Worm (Caenorhabditis elegans) whole organism, young adult: Measurements from ENCODE around the gene F58A6.5.
A peak's percentile ranks its signal among the peaks of the same experiment; 100 is the strongest.
"Not testable (repeated sequence)": the region's sequence is repeated elsewhere in the genome, so short reads cannot be mapped to it uniquely, and the experiment has no call there.

Experiments
- B0336.3 ChIP-seq: fragments of 200-800 bp; sonication (Bioruptor generic); IDR thresholded peaks from 2 replicates; pipeline ENCODE4 v1.3.6; 2022; ENCODE audit warnings: missing genetic modification characterization, missing compliant biosample characterization
- C06A6.2 ChIP-seq: fragments of 200-800 bp; sonication (Bioruptor generic); conservative IDR thresholded peaks from 2 replicates; pipeline ENCODE4 v1.3.6; 2022; ENCODE audit warnings: missing genetic modification characterization, missing compliant biosample characterization
- C17E4.6 ChIP-seq: fragments of 200-800 bp; sonication (Bioruptor generic); IDR thresholded peaks from 2 replicates; pipeline ENCODE4 v1.3.6; 2022; ENCODE audit warnings: missing genetic modification reagents, missing genetic modification characterization, missing compliant biosample characterization
- F22D6.2 ChIP-seq: sonication (generic microtip); optimal IDR thresholded peaks from 2 replicates; lab custom pipeline; 2016; ENCODE audit warnings: mild to moderate bottlenecking, missing genetic modification characterization, missing compliant biosample characterization
- F57C9.4 ChIP-seq: sonication (generic microtip); optimal IDR thresholded peaks from 2 replicates; lab custom pipeline; 2017; ENCODE audit warnings: mild to moderate bottlenecking, missing genetic modification characterization, missing compliant biosample characterization
- T07F8.4 ChIP-seq: sonication (generic microtip); optimal IDR thresholded peaks from 2 replicates; lab custom pipeline; 2016; ENCODE audit warnings: mild to moderate bottlenecking, missing genetic modification characterization, moderate library complexity, missing compliant biosample characterization
- T26A5.8 ChIP-seq: sonication (generic microtip); optimal IDR thresholded peaks from 2 replicates; lab custom pipeline; 2016; ENCODE audit warnings: missing genetic modification characterization, missing compliant biosample characterization
- Y53G8AR.9 ChIP-seq: fragments of 200-800 bp; sonication (Bioruptor generic); conservative IDR thresholded peaks from 2 replicates; pipeline ENCODE4 v1.3.6; 2022; ENCODE audit warnings: missing genetic modification reagents, missing genetic modification characterization, missing compliant biosample characterization
- Y67H2A.10 ChIP-seq: fragments of 200-800 bp; sonication (Bioruptor generic); conservative IDR thresholded peaks from 2 replicates; pipeline ENCODE4 v1.3.6; 2022; ENCODE audit warnings: missing genetic modification reagents, missing genetic modification characterization, missing compliant biosample characterization
- Y79H2A.3 ChIP-seq: fragments of 200-800 bp; sonication (Bioruptor generic); conservative IDR thresholded peaks from 2 replicates; pipeline ENCODE4 v1.3.6; 2022; ENCODE audit warnings: missing genetic modification reagents, missing genetic modification characterization, missing compliant biosample characterization
- Y95B8A.8 ChIP-seq: fragments of 200-800 bp; sonication (Bioruptor generic); IDR thresholded peaks from 2 replicates; pipeline ENCODE4 v1.3.6; 2022; ENCODE audit warnings: missing genetic modification reagents, missing genetic modification characterization, missing compliant biosample characterization
- aptf-2 ChIP-seq: fragments of 200-800 bp; sonication (Bioruptor generic); conservative IDR thresholded peaks from 2 replicates; pipeline ENCODE4 v1.3.6; 2022; ENCODE audit warnings: missing genetic modification reagents, missing genetic modification characterization, missing compliant biosample characterization
- attf-3 ChIP-seq: fragments of 200-800 bp; sonication (Bioruptor generic); conservative IDR thresholded peaks from 2 replicates; pipeline ENCODE4 v1.3.6; 2022; ENCODE audit warnings: missing genetic modification reagents, missing genetic modification characterization, missing compliant biosample characterization
- ccch-3 ChIP-seq: fragments of 200-800 bp; sonication (Bioruptor generic); optimal IDR thresholded peaks from 2 replicates; lab custom pipeline; 2018; ENCODE audit warnings: mild to moderate bottlenecking, missing genetic modification characterization, missing compliant biosample characterization
- cebp-2 ChIP-seq: fragments of 200-800 bp; sonication (Bioruptor generic); IDR thresholded peaks from 2 replicates; pipeline ENCODE4 v1.3.6; 2022; ENCODE audit warnings: missing genetic modification characterization, missing compliant biosample characterization
- ceh-79 ChIP-seq: sonication (generic microtip); optimal IDR thresholded peaks from 2 replicates; lab custom pipeline; 2017; ENCODE audit warnings: mild to moderate bottlenecking, missing genetic modification characterization, missing compliant biosample characterization
- egl-18 ChIP-seq: fragments of 200-800 bp; sonication (Bioruptor generic); IDR thresholded peaks from 2 replicates; pipeline ENCODE4 v1.3.6; 2022; ENCODE audit warnings: missing genetic modification reagents, missing genetic modification characterization, missing compliant biosample characterization
- hmg-1.2 ChIP-seq: fragments of 200-800 bp; sonication (Bioruptor generic); IDR thresholded peaks from 2 replicates; pipeline ENCODE4 v1.3.6; 2022; ENCODE audit warnings: missing genetic modification reagents, missing genetic modification characterization, missing compliant biosample characterization
- hsf-1 ChIP-seq: fragments of 200-800 bp; sonication (Bioruptor generic); IDR thresholded peaks from 2 replicates; pipeline ENCODE4 v1.3.6; 2022; ENCODE audit warnings: missing genetic modification reagents, missing genetic modification characterization, missing compliant biosample characterization
- let-607 ChIP-seq, 2 experiments: fragments of 200-800 bp in 1 of 2; sonication (Bioruptor generic) in 1 of 2; sonication (generic microtip) in 1 of 2; optimal IDR thresholded peaks; 2 replicates each; lab custom pipeline; 2016 to 2018; ENCODE audit warnings: mild to moderate bottlenecking in 2 of 2, missing compliant biosample characterization in 2 of 2, missing genetic modification characterization in 2 of 2, moderate library complexity in 2 of 2, missing genotype in 1 of 2
- lin-40 ChIP-seq: sonication (generic microtip); optimal IDR thresholded peaks from 2 replicates; lab custom pipeline; 2016; ENCODE audit warnings: missing genetic modification characterization, mild to moderate bottlenecking, missing compliant biosample characterization, missing genotype, missing genetic modification reagents
- lir-1 ChIP-seq: fragments of 200-800 bp; sonication (Bioruptor generic); conservative IDR thresholded peaks from 2 replicates; pipeline ENCODE4 v1.3.6; 2022; ENCODE audit warnings: missing genetic modification reagents, missing genetic modification characterization, missing compliant biosample characterization
- lsl-1 ChIP-seq: fragments of 200-800 bp; sonication (Bioruptor generic); optimal IDR thresholded peaks from 2 replicates; lab custom pipeline; 2018; ENCODE audit warnings: mild to moderate bottlenecking, missing genetic modification characterization, moderate library complexity, missing compliant biosample characterization
- madf-10 ChIP-seq: sonication (generic microtip); optimal IDR thresholded peaks from 2 replicates; lab custom pipeline; 2016; ENCODE audit warnings: mild to moderate bottlenecking, missing genetic modification characterization, missing compliant biosample characterization
- madf-6 ChIP-seq: fragments of 200-800 bp; sonication (Bioruptor generic); IDR thresholded peaks from 2 replicates; pipeline ENCODE4 v1.3.6; 2022; ENCODE audit warnings: missing genetic modification reagents, missing genetic modification characterization, missing compliant biosample characterization
- mcd-1 ChIP-seq: fragments of 200-800 bp; sonication (Bioruptor generic); IDR thresholded peaks from 2 replicates; pipeline ENCODE4 v1.3.6; 2022; ENCODE audit warnings: missing genetic modification reagents, missing genetic modification characterization, missing compliant biosample characterization
- mxl-1 ChIP-seq: sonication (generic microtip); optimal IDR thresholded peaks from 2 replicates; lab custom pipeline; 2016; ENCODE audit warnings: missing genetic modification characterization, missing compliant biosample characterization
- nfya-1 ChIP-seq: sonication (generic microtip); optimal IDR thresholded peaks from 2 replicates; lab custom pipeline; 2017; ENCODE audit warnings: antibody characterized with exemption, missing compliant biosample characterization, missing genetic modification characterization, borderline replicate concordance; ENCODE audit not compliant: insufficient read depth
- nhr-120 ChIP-seq: fragments of 200-800 bp; sonication (Bioruptor generic); IDR thresholded peaks from 2 replicates; pipeline ENCODE4 v1.3.6; 2022; ENCODE audit warnings: missing genetic modification characterization, missing compliant biosample characterization
- nhr-80 ChIP-seq: sonication (generic microtip); optimal IDR thresholded peaks from 2 replicates; lab custom pipeline; 2016; ENCODE audit warnings: missing genetic modification characterization, missing compliant biosample characterization
- nhr-90 ChIP-seq: sonication (generic microtip); optimal IDR thresholded peaks from 2 replicates; lab custom pipeline; 2016; ENCODE audit warnings: missing genotype, mild to moderate bottlenecking, missing genetic modification characterization, missing compliant biosample characterization
- pbrm-1 ChIP-seq: fragments of 200-800 bp; sonication (Bioruptor generic); IDR thresholded peaks from 2 replicates; pipeline ENCODE4 v1.3.6; 2022; ENCODE audit warnings: missing genetic modification reagents, missing genetic modification characterization, missing compliant biosample characterization
- pha-4 ChIP-seq: fragments of 150-350 bp; sonication (generic microtip); optimal IDR thresholded peaks from 2 replicates; lab custom pipeline; 2014; ENCODE audit warnings: missing biosample characterization, missing genetic modification reagents, missing genetic modification characterization
- rec-8 ChIP-seq, 2 experiments: sonication (generic microtip); optimal IDR thresholded peaks; 2 replicates each; lab custom pipeline; 2016; ENCODE audit warnings: mild to moderate bottlenecking in 2 of 2, missing genetic modification characterization in 2 of 2, missing genetic modification reagents in 2 of 2, missing genotype in 2 of 2, missing biosample characterization in 1 of 2, missing compliant biosample characterization in 1 of 2, moderate library complexity in 1 of 2
- unc-130 ChIP-seq: sonication (generic microtip); optimal IDR thresholded peaks from 2 replicates; lab custom pipeline; 2016; ENCODE audit warnings: missing genetic modification reagents, missing genetic modification characterization, missing compliant biosample characterization
- xnd-1 ChIP-seq: sonication (generic microtip); optimal IDR thresholded peaks from 2 replicates; lab custom pipeline; 2016; ENCODE audit warnings: missing genotype, missing genetic modification reagents, missing genetic modification characterization, missing compliant biosample characterization
- zim-3 ChIP-seq: sonication (generic microtip); optimal IDR thresholded peaks from 2 replicates; lab custom pipeline; 2017; ENCODE audit warnings: mild to moderate bottlenecking, missing genetic modification characterization, moderate library complexity, missing compliant biosample characterization
- ztf-22 ChIP-seq: fragments of 200-800 bp; sonication (Bioruptor generic); optimal IDR thresholded peaks from 2 replicates; lab custom pipeline; 2018; ENCODE audit warnings: mild to moderate bottlenecking, missing genetic modification characterization, moderate library complexity, missing compliant biosample characterization
- ztf-25 ChIP-seq: fragments of 200-800 bp; sonication (Bioruptor generic); IDR thresholded peaks from 2 replicates; pipeline ENCODE4 v1.3.6; 2022; ENCODE audit warnings: missing genetic modification reagents, missing genetic modification characterization, missing compliant biosample characterization
- ztf-28 ChIP-seq: fragments of 200-800 bp; sonication (Bioruptor generic); IDR thresholded peaks from 2 replicates; pipeline ENCODE4 v1.3.6; 2022; ENCODE audit warnings: missing genetic modification reagents, missing genetic modification characterization, missing compliant biosample characterization

The F58A6.5 gene

ce11 chrII:5115733-5116132 is 32.5 kb downstream of the F58A6.5 start, which contains the start of gene srsy-1:
TSS of gene srsy-1 (plus strand) at chrII:5116033.
- TF ChIP-seq C17E4.6 (GFP tag; lab: Robert Waterston, UW): no peak
- TF ChIP-seq F22D6.2: no peak
- no peak for TF ChIP-seq nhr-80 (tag; lab: Kevin White, UChicago)

DNA sequence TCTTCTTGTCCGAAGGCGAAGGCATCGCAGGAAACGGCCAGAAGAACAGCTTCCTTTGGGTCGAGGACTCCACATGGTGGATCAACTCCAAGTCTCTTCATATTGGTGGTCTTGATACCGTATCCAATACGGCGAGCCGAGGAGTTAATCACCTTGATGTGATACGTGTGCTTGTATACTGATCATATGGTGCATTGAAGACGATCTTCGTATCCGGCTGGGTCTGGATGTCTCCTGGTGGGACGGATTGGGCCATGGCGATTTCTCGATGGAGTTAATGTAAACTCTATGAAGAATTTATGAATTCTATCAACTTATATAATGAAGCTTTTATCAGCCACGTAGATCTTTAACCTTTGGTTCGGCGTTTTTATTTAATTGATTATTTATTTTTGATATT is 33.0 kb downstream of the F58A6.5 start, which contains the start of gene msp-74:
msp-74 (minus strand) TSS at position 101 of the 400 bp plus-strand sequence.
- TF ChIP-seq Y53G8AR.9, attf-3, Y79H2A.3 (GFP tag; lab: Robert Waterston, UW): not testable (repeated sequence)

DNA sequence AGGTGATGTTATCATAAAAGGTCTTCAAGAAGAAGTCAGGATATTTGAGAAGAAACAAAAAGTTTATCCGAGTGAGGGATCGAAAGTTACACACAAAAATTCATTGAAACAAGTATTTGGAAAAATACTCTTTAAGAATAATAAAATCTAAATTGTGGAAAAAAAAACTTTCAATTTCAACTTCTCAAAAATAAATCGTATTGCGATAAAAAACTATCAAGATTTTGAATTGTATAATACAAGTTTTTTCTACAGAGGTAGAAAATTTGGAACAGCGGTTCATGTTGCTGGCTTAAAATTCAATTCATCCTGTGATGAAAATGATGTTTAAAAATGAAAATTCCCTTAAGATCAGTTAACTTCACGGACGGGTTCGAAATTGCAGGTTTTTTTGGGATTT is 36.2 kb downstream of the F58A6.5 start, which contains the start of gene F09C12.8:
F09C12.8 (plus strand) TSS at position 301 of the 400 bp plus-strand sequence.
- TF ChIP-seq pha-4 (tag; lab: Kevin White, UChicago) (no peak), lsl-1 (no peak), C06A6.2 (GFP tag; lab: Robert Waterston, UW) (no peak), zim-3 (tag; lab: Kevin White, UChicago) (no peak), unc-130 (GFP tag; lab: Kevin White, UChicago) (no peak)

DNA sequence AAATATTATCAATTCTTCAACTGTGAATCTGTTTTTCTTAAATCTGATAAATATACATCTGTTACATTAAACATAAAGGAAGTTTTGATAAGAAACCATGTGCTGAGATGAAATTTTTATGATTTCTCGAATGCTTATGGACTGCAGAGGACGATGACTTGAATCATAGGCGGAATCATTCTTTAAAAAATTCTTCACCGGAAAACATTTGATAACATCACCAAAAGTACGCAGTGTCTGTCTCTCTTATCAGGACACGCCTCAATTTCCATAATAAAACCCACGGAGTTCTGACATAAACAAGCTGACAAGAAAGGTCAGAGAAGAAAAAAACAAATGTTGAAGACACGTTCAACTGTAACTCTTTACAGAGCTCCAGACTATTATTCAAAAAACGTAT is 38.6 kb downstream of the F58A6.5 start, which contains the start of gene F09C12.2:
F09C12.2 (plus strand) TSS at position 320 of the 400 bp plus-strand sequence.
- TF ChIP-seq mxl-1 (tag; lab: Kevin White, UChicago) (no peak), Y95B8A.8 (no peak), pbrm-1 (GFP tag; lab: Robert Waterston, UW) (no peak), T07F8.4 (tag; lab: Kevin White, UChicago) (no peak), lin-40 (tag; lab: Kevin White, UChicago) (no peak), egl-18 (GFP tag; lab: Robert Waterston, UW) (no peak), F22D6.2 (no peak), C06A6.2 (GFP tag; lab: Robert Waterston, UW) (no peak), unc-130 (GFP tag; lab: Kevin White, UChicago) (no peak), nfya-1 (no peak), T26A5.8 (tag; lab: Kevin White, UChicago) (no peak), ztf-25 (GFP tag; lab: Robert Waterston, UW) (no peak), cebp-2 (GFP tag; lab: Robert Waterston, UW) (no peak), ztf-28 (GFP tag; lab: Robert Waterston, UW) (no peak), xnd-1 (tag; lab: Kevin White, UChicago) (no peak), C17E4.6 (GFP tag; lab: Robert Waterston, UW) (no peak), aptf-2 (GFP tag; lab: Robert Waterston, UW) (no peak)

ce11 chrII:5105020-5105419 is 43.2 kb downstream of the F58A6.5 start:
- TF ChIP-seq let-607 (tag; optimal IDR thresholded peaks at IDR 0.05; lab: Kevin White, UChicago): peak; percentile 34 to 68
- peak; percentile 83 for TF ChIP-seq madf-10
- TF ChIP-seq ceh-79 (tag; lab: Kevin White, UChicago): peak; percentile 70
- peak; percentile 82 for TF ChIP-seq F57C9.4 (tag; lab: Kevin White, UChicago)
- peak; percentile 85 for TF ChIP-seq hmg-1.2 (GFP tag; lab: Robert Waterston, UW)
- peak; percentile 54; the same call in 1 of the 2 replicates for TF ChIP-seq hsf-1 (GFP tag; lab: Robert Waterston, UW)
- 0 out of 2 replicates have a peak, but pooled peaks have one; percentile 57 for TF ChIP-seq egl-18 (GFP tag; lab: Robert Waterston, UW)
- TF ChIP-seq C17E4.6 (GFP tag; lab: Robert Waterston, UW): peak; percentile 63
- 0 out of 2 replicates have a peak, but pooled peaks have one; percentile 82 for TF ChIP-seq nhr-120 (GFP tag; lab: Robert Waterston, UW)
- TF ChIP-seq Y79H2A.3 (GFP tag; lab: Robert Waterston, UW): peak; percentile 67; the same call in 1 of the 2 replicates
- TF ChIP-seq mcd-1 (GFP tag; lab: Robert Waterston, UW): no peak; the same call in 1 of the 2 replicates
- TF ChIP-seq Y67H2A.10: 0 out of 2 replicates have a peak, but pooled peaks have one; percentile 8
- TF ChIP-seq lir-1: peak; percentile 61; the same call in 1 of the 2 replicates
- TF ChIP-seq B0336.3 (GFP tag; lab: Robert Waterston, UW): peak; percentile 86
- TF ChIP-seq ztf-22 (GFP tag; lab: Kevin White, UChicago): no peak
- peak; percentile 13 for TF ChIP-seq ccch-3
- TF ChIP-seq cebp-2 (GFP tag; lab: Robert Waterston, UW): peak; percentile 94; the same call in 1 of the 2 replicates
- TF ChIP-seq nhr-90 (tag; lab: Kevin White, UChicago): peak; percentile 97
- TF ChIP-seq rec-8 (tag; optimal IDR thresholded peaks at IDR 0.05; lab: Kevin White, UChicago): peak; percentile 91 to 94
- peak; percentile 75 for TF ChIP-seq madf-6 (GFP tag; lab: Robert Waterston, UW)
